Worm (Caenorhabditis elegans): ENCODE data around the gene vab-7.

- TF ChIP-seq fkh-10 (GFP tag; optimal IDR thresholded peaks at IDR 0.05) (no peak), nhr-25 (tag; optimal IDR thresholded peaks at IDR 0.05) (no peak), ztf-11 (tag; optimal IDR thresholded peaks at IDR 0.05) (no peak), nhr-77 (tag; optimal IDR thresholded peaks at IDR 0.05) (no peak), fos-1 (tag; optimal IDR thresholded peaks at IDR 0.05) (no peak)
These were observed 19.0 kb downstream of the vab-7 start for ce11 chrIII:10939184-10939583.
